Fruit fly (Drosophila melanogaster): ENCODE results near the gene ArgRS.

ArgRS gene

dm6 chrX:15867863-15868262, 23.9 kb upstream of the ArgRS start, which contains the start of gene Gapdh2 (continued):
- TF ChIP-seq CG12391 (tag; optimal IDR thresholded peaks at IDR 0.05) (peak; percentile 99), wdn (GFP tag; IDR thresholded peaks at IDR 0.05) (peak; percentile 99), H15 (GFP tag; IDR thresholded peaks at IDR 0.05) (peak; percentile 97), crp (GFP tag; optimal IDR thresholded peaks at IDR 0.05) (peak; percentile 7 to 74), CG12104 (GFP tag; optimal IDR thresholded peaks at IDR 0.05) (peak; percentile 99), ranshi (GFP tag; IDR thresholded peaks at IDR 0.05) (peak; percentile 99), CG10543 (GFP tag; optimal IDR thresholded peaks at IDR 0.05) (peak; percentile 100), Bteb2 (GFP tag; optimal IDR thresholded peaks at IDR 0.05) (peak; percentile 99), prd (optimal IDR thresholded peaks at IDR 0.05) (no peak), prd (GFP tag; IDR thresholded peaks at IDR 0.05) (peak; percentile 98), Rx (GFP tag; IDR thresholded peaks at IDR 0.05) (peak; percentile 97), CG4424 (GFP tag; optimal IDR thresholded peaks at IDR 0.05) (peak; percentile 99), Hr39 (optimal IDR thresholded peaks at IDR 0.05) (no peak), CG6175 (GFP tag; IDR thresholded peaks at IDR 0.05) (peak; percentile 98), CG2889 (GFP tag; IDR thresholded peaks at IDR 0.05) (peak; percentile 98), chm (GFP tag; IDR thresholded peaks at IDR 0.05) (peak; percentile 99; the same call in 1 of the 2 replicates), Trl (optimal IDR thresholded peaks at IDR 0.05) (peak; percentile 35 to 79), Trl (GFP tag; optimal IDR thresholded peaks at IDR 0.05) (peak; percentile 95), CG11085 (GFP tag; IDR thresholded peaks at IDR 0.05) (peak; percentile 98), Camta (GFP tag; optimal IDR thresholded peaks at IDR 0.05) (peak; percentile 98), Adf1 (GFP tag; IDR thresholded peaks at IDR 0.05) (peak; percentile 92), twi (tag; optimal IDR thresholded peaks at IDR 0.05) (peak; percentile 96), CG7745 (tag; optimal IDR thresholded peaks at IDR 0.05) (peak; percentile 82), Neu2 (GFP tag; optimal IDR thresholded peaks at IDR 0.05; ENCODE audit: borderline replicate concordance) (peak; percentile 81), CG12744 (GFP tag; optimal IDR thresholded peaks at IDR 0.05) (peak; percentile 98), inv (GFP tag; IDR thresholded peaks at IDR 0.05; ENCODE audit: partially characterized antibody) (no peak), yki (optimal IDR thresholded peaks at IDR 0.05) (no peak), CG2678 (tag; optimal IDR thresholded peaks at IDR 0.05) (peak; percentile 100), amos (GFP tag; IDR thresholded peaks at IDR 0.05; ENCODE audit: partially characterized antibody) (no peak; the same call in 1 of the 2 replicates), ewg (GFP tag; optimal IDR thresholded peaks at IDR 0.05) (peak; percentile 97), gce (GFP tag; IDR thresholded peaks at IDR 0.05) (no peak; the same call in none of the 3 replicates), HLH4C (GFP tag; IDR thresholded peaks at IDR 0.05; ENCODE audit: partially characterized antibody) (no peak), crol (GFP tag; IDR thresholded peaks at IDR 0.05) (no peak; the same call in 1 of the 2 replicates), CG9932 (GFP tag; IDR thresholded peaks at IDR 0.05) (peak; percentile 99), ftz-f1 (GFP tag; optimal IDR thresholded peaks at IDR 0.05) (peak; percentile 86), CG10274 (GFP tag; optimal IDR thresholded peaks at IDR 0.05) (peak; percentile 95), E2f1 (GFP tag; IDR thresholded peaks at IDR 0.05) (peak; percentile 99), Dll (GFP tag; IDR thresholded peaks at IDR 0.05; ENCODE audit: partially characterized antibody) (no peak), Atf3 (GFP tag; optimal IDR thresholded peaks at IDR 0.05) (peak; percentile 91), maf-S (GFP tag; optimal IDR thresholded peaks at IDR 0.05) (peak; percentile 96), CG18011 (GFP tag; optimal IDR thresholded peaks at IDR 0.05) (peak; percentile 93), CG6683 (GFP tag; optimal IDR thresholded peaks at IDR 0.05) (peak; percentile 99), HmgZ (tag; optimal IDR thresholded peaks at IDR 0.05) (peak; percentile 100), HLH3B (GFP tag; IDR thresholded peaks at IDR 0.05) (peak; percentile 99), CG17568 (GFP tag; optimal IDR thresholded peaks at IDR 0.05) (peak; percentile 99), gt (GFP tag; IDR thresholded peaks at IDR 0.05) (no peak; the same call in none of the 2 replicates), CG6254 (GFP tag; optimal IDR thresholded peaks at IDR 0.05) (peak; percentile 96), cg (GFP tag; optimal IDR thresholded peaks at IDR 0.05) (peak; percentile 18), MTF-1 (GFP tag; optimal IDR thresholded peaks at IDR 0.05; ENCODE audit: borderline replicate concordance) (peak; percentile 98), ATbp (GFP tag; optimal IDR thresholded peaks at IDR 0.05) (peak; percentile 100), CG14441 (GFP tag; IDR thresholded peaks at IDR 0.05) (peak; percentile 99), row (GFP tag; IDR thresholded peaks at IDR 0.05) (peak; percentile 99)
